Worm (Caenorhabditis elegans) whole organism, midembryonic: Measurements from ENCODE around the gene sam-4.

Source experiments
- ref-1 ChIP-seq: fragments of 200-800 bp; sonication (Bioruptor generic); conservative IDR thresholded peaks from 2 replicates; pipeline ENCODE4 v1.3.6; 2022; ENCODE audit warnings: missing genetic modification reagents, missing genetic modification characterization, missing compliant biosample characterization
- ztf-29 ChIP-seq: fragments of 200-800 bp; sonication (Bioruptor generic); IDR thresholded peaks from 2 replicates; pipeline ENCODE4 v1.3.6; 2022; ENCODE audit warnings: missing genetic modification reagents, missing genetic modification characterization, missing compliant biosample characterization

- TF ChIP-seq ref-1 (GFP tag; lab: Robert Waterston, UW) (no peak), ztf-29 (GFP tag; lab: Robert Waterston, UW) (no peak)
Measured at ce11 chrII:5669580-5669979, 20.5 kb upstream of the sam-4 start, which contains the start of gene C25H3.17.
